Fruit fly (Drosophila melanogaster) whole organism, embryonic: ENCODE measurements around the gene Rbf.

Source experiments
- ATbp ChIP-seq: fragments of 200-800 bp; sonication (Bioruptor generic); optimal IDR thresholded peaks from 2 replicates; lab custom pipeline; 2017; ENCODE audit warnings: missing biosample characterization, mild to moderate bottlenecking, missing genetic modification characterization, missing genetic modification reagents
- Adf1 ChIP-seq: fragments of 200-800 bp; sonication (Bioruptor generic); IDR thresholded peaks from 2 replicates; pipeline ENCODE4 v1.3.6; 2022; ENCODE audit warnings: missing biosample characterization, missing genetic modification characterization
- Atf6 ChIP-seq: fragments of 200-800 bp; sonication (Bioruptor generic); IDR thresholded peaks from 2 replicates; pipeline ENCODE4 v1.3.6; 2022; ENCODE audit warnings: missing biosample characterization, missing genetic modification characterization
- CG12071 ChIP-seq: fragments of 200-800 bp; sonication (Bioruptor generic); optimal IDR thresholded peaks from 3 replicates; lab custom pipeline; 2018; ENCODE audit warnings: missing biosample characterization, mild to moderate bottlenecking, missing genetic modification characterization
- CG14050 ChIP-seq: fragments of 200-800 bp; sonication (Bioruptor generic); IDR thresholded peaks from 3 replicates; pipeline ENCODE4 v1.3.6; 2022; ENCODE audit warnings: missing biosample characterization, missing genetic modification characterization
- CG14667 ChIP-seq: fragments of 200-800 bp; sonication (Bioruptor generic); IDR thresholded peaks from 2 replicates; pipeline ENCODE4 v1.3.6; 2022; ENCODE audit warnings: missing biosample characterization, missing genetic modification characterization
- CG15269 ChIP-seq: fragments of 200-800 bp; sonication (Bioruptor generic); optimal IDR thresholded peaks from 2 replicates; lab custom pipeline; 2018; ENCODE audit warnings: missing biosample characterization, mild to moderate bottlenecking, missing genetic modification characterization, moderate library complexity
- CG1647 ChIP-seq: fragments of 200-800 bp; sonication (Bioruptor generic); optimal IDR thresholded peaks from 3 replicates; lab custom pipeline; 2016; ENCODE audit warnings: missing biosample characterization, missing genetic modification characterization
- CG17612 ChIP-seq: fragments of 200-800 bp; sonication (Bioruptor generic); IDR thresholded peaks from 2 replicates; pipeline ENCODE4 v1.3.6; 2022; ENCODE audit warnings: missing biosample characterization, missing genetic modification characterization
- CG17802 ChIP-seq: fragments of 200-800 bp; sonication (Bioruptor generic); optimal IDR thresholded peaks from 2 replicates; lab custom pipeline; 2018; ENCODE audit warnings: missing biosample characterization, mild to moderate bottlenecking, missing genetic modification characterization, moderate library complexity
- CG2678 ChIP-seq: fragments of 200-800 bp; sonication (Bioruptor generic); optimal IDR thresholded peaks from 3 replicates; lab custom pipeline; 2019; ENCODE audit warnings: missing biosample characterization, mild to moderate bottlenecking, missing genetic modification characterization, moderate library complexity
- CG2712 ChIP-seq: fragments of 200-800 bp; optimal IDR thresholded peaks from 3 replicates; lab custom pipeline; 2019; ENCODE audit warnings: missing biosample characterization, mild to moderate bottlenecking, missing genetic modification characterization, moderate library complexity
- CG31441 ChIP-seq: fragments of 200-800 bp; sonication (Bioruptor generic); IDR thresholded peaks from 2 replicates; pipeline ENCODE4 v1.3.6; 2022; ENCODE audit warnings: missing biosample characterization, missing genetic modification characterization
- CG3726 ChIP-seq: fragments of 200-800 bp; sonication (Bioruptor generic); IDR thresholded peaks from 3 replicates; pipeline ENCODE4, ENCODE4 v1.3.6; 2022; ENCODE audit warnings: missing biosample characterization, missing genetic modification characterization
- CG6654 ChIP-seq: fragments of 200-800 bp; sonication (Bioruptor generic); optimal IDR thresholded peaks from 2 replicates; lab custom pipeline; 2017; ENCODE audit warnings: missing biosample characterization, mild to moderate bottlenecking, missing genetic modification characterization
- CG6683 ChIP-seq: fragments of 200-800 bp; sonication (Bioruptor generic); optimal IDR thresholded peaks from 2 replicates; lab custom pipeline; 2017; ENCODE audit warnings: missing biosample characterization, mild to moderate bottlenecking, missing genetic modification characterization, missing genetic modification reagents
- CG6765 ChIP-seq: fragments of 200-800 bp; sonication (Bioruptor generic); optimal IDR thresholded peaks from 3 replicates; lab custom pipeline; 2017; ENCODE audit warnings: missing biosample characterization, mild to moderate bottlenecking, missing genetic modification characterization
- CG6813 ChIP-seq: fragments of 200-800 bp; sonication (Bioruptor generic); optimal IDR thresholded peaks from 2 replicates; lab custom pipeline; 2017; ENCODE audit warnings: missing biosample characterization, missing genetic modification characterization, mild to moderate bottlenecking, moderate library complexity, missing genetic modification reagents
- CG7839 ChIP-seq: fragments of 200-800 bp; sonication (Bioruptor generic); optimal IDR thresholded peaks from 3 replicates; lab custom pipeline; 2018; ENCODE audit warnings: missing biosample characterization, mild to moderate bottlenecking, missing genetic modification characterization, moderate library complexity
- CG7963 ChIP-seq: fragments of 200-800 bp; sonication (Bioruptor generic); IDR thresholded peaks from 3 replicates; pipeline ENCODE4 v1.3.6; 2022; ENCODE audit warnings: missing biosample characterization, missing genetic modification characterization; ENCODE audit not compliant: partially characterized antibody
- D19A ChIP-seq: fragments of 200-800 bp; optimal IDR thresholded peaks from 3 replicates; lab custom pipeline; 2019; ENCODE audit warnings: missing biosample characterization, mild to moderate bottlenecking, missing genetic modification characterization, moderate library complexity
- Dbx ChIP-seq: fragments of 200-800 bp; sonication (Bioruptor generic); IDR thresholded peaks from 3 replicates; pipeline ENCODE4 v1.3.6; 2022; ENCODE audit warnings: missing biosample characterization, missing genetic modification characterization
- Dip3 ChIP-seq: fragments of 200-800 bp; sonication (Bioruptor generic); optimal IDR thresholded peaks from 3 replicates; lab custom pipeline; 2016; ENCODE audit warnings: missing biosample characterization, missing genetic modification characterization
- Ets65A ChIP-seq: fragments of 200-800 bp; sonication (Bioruptor generic); peaks from one replicate; lab custom pipeline; 2016; ENCODE audit warnings: missing biosample characterization, missing genetic modification characterization
- GATAe ChIP-seq: fragments of 200-800 bp; sonication (Bioruptor generic); conservative IDR thresholded peaks from 2 replicates; pipeline ENCODE4 v1.3.6; 2022; ENCODE audit warnings: missing biosample characterization, missing genetic modification characterization
- H15 ChIP-seq: fragments of 200-800 bp; sonication (Bioruptor generic); IDR thresholded peaks from 3 replicates; pipeline ENCODE4 v1.3.6; 2022; ENCODE audit warnings: missing biosample characterization, missing genetic modification characterization
- Hand ChIP-seq: fragments of 200-800 bp; sonication (Bioruptor generic); optimal IDR thresholded peaks from 2 replicates; lab custom pipeline; 2017; ENCODE audit warnings: mild to moderate bottlenecking, missing biosample characterization, missing genetic modification reagents, missing genetic modification characterization
- Jarid2 ChIP-seq: fragments of 200-800 bp; sonication (Bioruptor generic); optimal IDR thresholded peaks from 3 replicates; lab custom pipeline; 2017; ENCODE audit warnings: mild to moderate bottlenecking, missing biosample characterization, missing genetic modification reagents, missing genetic modification characterization
- NK7.1 ChIP-seq: fragments of 200-800 bp; sonication (Bioruptor generic); optimal IDR thresholded peaks from 3 replicates; lab custom pipeline; 2016; ENCODE audit warnings: missing biosample characterization, missing genetic modification characterization
- Neu2 ChIP-seq: fragments of 200-800 bp; sonication (Bioruptor generic); optimal IDR thresholded peaks from 3 replicates; lab custom pipeline; 2016; ENCODE audit warnings: missing biosample characterization, missing genetic modification characterization, borderline replicate concordance
- Nf-YC ChIP-seq: fragments of 200-800 bp; optimal IDR thresholded peaks from 3 replicates; lab custom pipeline; 2019; ENCODE audit warnings: missing biosample characterization, mild to moderate bottlenecking, missing genetic modification characterization, moderate library complexity
- Side ChIP-seq: fragments of 200-800 bp; sonication (Bioruptor generic); optimal IDR thresholded peaks from 2 replicates; lab custom pipeline; 2016; ENCODE audit warnings: missing biosample characterization, missing genetic modification characterization
- Sry-δ ChIP-seq: fragments of 200-800 bp; sonication (Bioruptor generic); optimal IDR thresholded peaks from 2 replicates; lab custom pipeline; 2016; ENCODE audit warnings: missing biosample characterization, missing genetic modification characterization
- Xbp1 ChIP-seq: fragments of 200-800 bp; sonication (Bioruptor generic); optimal IDR thresholded peaks from 3 replicates; lab custom pipeline; 2016; ENCODE audit warnings: missing biosample characterization, mild to moderate bottlenecking, missing genetic modification characterization
- da ChIP-seq: fragments of 200-800 bp; sonication (Bioruptor generic); optimal IDR thresholded peaks from 2 replicates; lab custom pipeline; 2016; ENCODE audit warnings: missing biosample characterization, missing genetic modification characterization
- ewg ChIP-seq: fragments of 200-800 bp; sonication (Bioruptor generic); optimal IDR thresholded peaks from 3 replicates; lab custom pipeline; 2017; ENCODE audit warnings: mild to moderate bottlenecking, missing biosample characterization, missing genetic modification reagents, missing genetic modification characterization
- fd3F ChIP-seq: fragments of 200-800 bp; sonication (Bioruptor generic); optimal IDR thresholded peaks from 2 replicates; lab custom pipeline; 2018; ENCODE audit warnings: missing biosample characterization, mild to moderate bottlenecking, missing genetic modification characterization, moderate library complexity
- fd64A ChIP-seq: fragments of 200-800 bp; sonication (Bioruptor generic); optimal IDR thresholded peaks from 3 replicates; lab custom pipeline; 2018; ENCODE audit warnings: missing biosample characterization, mild to moderate bottlenecking, missing genetic modification characterization
- kni ChIP-seq: fragments of 200-800 bp; sonication (Bioruptor generic); optimal IDR thresholded peaks from 3 replicates; lab custom pipeline; 2017; ENCODE audit warnings: mild to moderate bottlenecking, missing biosample characterization, missing genetic modification reagents, missing genetic modification characterization
- knrl ChIP-seq: fragments of 200-800 bp; sonication (Bioruptor generic); IDR thresholded peaks from 3 replicates; pipeline ENCODE4 v1.3.6; 2022; ENCODE audit warnings: missing biosample characterization, missing genetic modification characterization; ENCODE audit not compliant: partially characterized antibody
- lab ChIP-seq: fragments of 200-800 bp; sonication (Bioruptor generic); optimal IDR thresholded peaks from 3 replicates; lab custom pipeline; 2017; ENCODE audit warnings: missing biosample characterization, missing genetic modification characterization, mild to moderate bottlenecking, moderate library complexity, missing genetic modification reagents
- nau ChIP-seq: fragments of 200-800 bp; sonication (Bioruptor generic); optimal IDR thresholded peaks from 3 replicates; lab custom pipeline; 2017; ENCODE audit warnings: missing biosample characterization, mild to moderate bottlenecking, missing genetic modification characterization, missing genetic modification reagents
- oc ChIP-seq: fragments of 200-800 bp; sonication (Bioruptor generic); optimal IDR thresholded peaks from 2 replicates; lab custom pipeline; 2018; ENCODE audit warnings: missing biosample characterization, mild to moderate bottlenecking, missing genetic modification characterization, moderate library complexity
- pros ChIP-seq: fragments of 200-800 bp; sonication (Bioruptor generic); optimal IDR thresholded peaks from 3 replicates; lab custom pipeline; 2019; ENCODE audit warnings: missing biosample characterization, mild to moderate bottlenecking, missing genetic modification characterization, moderate library complexity
- ranshi ChIP-seq: fragments of 200-800 bp; sonication (Bioruptor generic); IDR thresholded peaks from 2 replicates; pipeline ENCODE4 v1.3.6; 2022; ENCODE audit warnings: missing biosample characterization, missing genetic modification characterization
- scrt ChIP-seq: fragments of 200-800 bp; sonication (Bioruptor generic); optimal IDR thresholded peaks from 2 replicates; lab custom pipeline; 2018; ENCODE audit warnings: missing biosample characterization, mild to moderate bottlenecking, missing genetic modification characterization, moderate library complexity
- so ChIP-seq: fragments of 200-800 bp; sonication (Bioruptor generic); IDR thresholded peaks from 3 replicates; pipeline ENCODE4 v1.3.6; 2022; ENCODE audit warnings: missing biosample characterization, missing genetic modification characterization
- sug ChIP-seq: fragments of 200-800 bp; optimal IDR thresholded peaks from 2 replicates; lab custom pipeline; 2019; ENCODE audit warnings: missing biosample characterization, mild to moderate bottlenecking, missing genetic modification characterization, moderate library complexity
- tgo ChIP-seq: fragments of 200-800 bp; sonication (Bioruptor generic); IDR thresholded peaks from 3 replicates; pipeline ENCODE4 v1.3.6; 2022; ENCODE audit warnings: missing biosample characterization, missing genetic modification characterization
- usp ChIP-seq: fragments of >200 bp; optimal IDR thresholded peaks from 2 replicates; lab custom pipeline; 2017; ENCODE audit warnings: missing biosample characterization, missing genetic modification characterization
- zfh2 ChIP-seq: fragments of 200-800 bp; sonication (Bioruptor generic); optimal IDR thresholded peaks from 2 replicates; lab custom pipeline; 2016; ENCODE audit warnings: missing biosample characterization, missing genetic modification characterization

The Rbf gene

DNA sequence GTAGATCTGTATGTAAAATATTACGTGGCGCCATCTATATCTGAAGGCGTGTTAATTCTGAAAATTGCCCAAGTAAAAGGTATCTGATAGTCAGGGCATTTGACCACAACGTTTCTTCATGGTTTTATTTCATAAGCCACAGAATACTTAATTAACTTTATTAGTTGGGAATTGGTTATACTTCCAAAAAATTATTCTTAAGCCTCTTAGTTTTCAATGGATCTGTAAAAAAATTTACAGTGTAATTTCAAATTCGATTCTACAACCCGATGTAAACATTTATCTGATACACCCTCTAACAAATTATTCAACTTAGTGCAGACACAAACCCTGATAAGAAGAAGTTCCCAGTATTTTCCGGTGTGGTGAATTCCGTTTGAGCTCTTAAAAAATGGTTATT, 42.2 kb upstream of the Rbf start (continued):
- no peak for TF ChIP-seq CG2712
- peak; percentile 47; the same call in 1 of the 2 replicates for TF ChIP-seq CG31441
- peak; percentile 37 for TF ChIP-seq CG7839 (tag; lab: Kevin White, UChicago)
- no peak for TF ChIP-seq fd64A (GFP tag; lab: Kevin White, UChicago)
- no peak for TF ChIP-seq Side (GFP tag; lab: Kevin White, UChicago)
- no peak for TF ChIP-seq CG17612 (GFP tag; lab: Robert Waterston, UW)
- TF ChIP-seq CG6765, result no peak
- no peak for TF ChIP-seq Sry-δ (GFP tag; lab: Kevin White, UChicago)
- TF ChIP-seq CG3726, result no peak
- TF ChIP-seq da (GFP tag; lab: Kevin White, UChicago), result no peak
- no peak for TF ChIP-seq H15 (GFP tag; lab: Robert Waterston, UW)
- TF ChIP-seq zfh2 (GFP tag; lab: Kevin White, UChicago), result no peak
- no peak for TF ChIP-seq scrt (GFP tag; lab: Kevin White, UChicago)
- TF ChIP-seq nau, result no peak
- no peak for TF ChIP-seq Hand (GFP tag; lab: Kevin White, UChicago)
- no peak for TF ChIP-seq CG2678 (tag; lab: Kevin White, UChicago)
- no peak for TF ChIP-seq Neu2 (GFP tag; lab: Kevin White, UChicago)
- no peak for TF ChIP-seq CG1647
- TF ChIP-seq sug (tag; lab: Kevin White, UChicago), result no peak

- TF ChIP-seq Dip3 (no peak), Ets65A (GFP tag; lab: Kevin White, UChicago) (peak; percentile 43), CG7963 (GFP tag; lab: Robert Waterston, UW) (no peak), CG6654 (GFP tag; lab: Kevin White, UChicago) (no peak), fd3F (GFP tag; lab: Kevin White, UChicago) (no peak), usp (GFP tag; lab: Kevin White, UChicago) (no peak), Jarid2 (GFP tag; lab: Kevin White, UChicago) (no peak), D19A (tag; lab: Kevin White, UChicago) (no peak), CG6813 (peak; percentile 34), Dbx (GFP tag; lab: Robert Waterston, UW) (no peak), GATAe (no peak), CG12071 (GFP tag; lab: Kevin White, UChicago) (peak; percentile 22), so (GFP tag; lab: Robert Waterston, UW) (no peak), tgo (GFP tag; lab: Robert Waterston, UW) (no peak), pros (GFP tag; lab: Kevin White, UChicago) (no peak), Nf-YC (tag; lab: Kevin White, UChicago) (no peak), CG6683 (GFP tag; lab: Kevin White, UChicago) (no peak), Adf1 (GFP tag; lab: Robert Waterston, UW) (no peak), ATbp (GFP tag; lab: Kevin White, UChicago) (peak; percentile 27), kni (GFP tag; lab: Kevin White, UChicago) (no peak), CG17802 (tag; lab: Kevin White, UChicago) (no peak), oc (tag; lab: Kevin White, UChicago) (peak; percentile 9), Atf6 (GFP tag; lab: Robert Waterston, UW) (no peak), knrl (GFP tag; lab: Robert Waterston, UW) (no peak), ewg (GFP tag; lab: Kevin White, UChicago) (no peak), NK7.1 (GFP tag; lab: Kevin White, UChicago) (no peak), CG14667 (no peak), ranshi (GFP tag; lab: Robert Waterston, UW) (peak; percentile 16; the same call in 1 of the 2 replicates), Xbp1 (no peak), CG14050 (GFP tag; lab: Robert Waterston, UW) (no peak), CG15269 (tag; lab: Kevin White, UChicago) (no peak), lab (GFP tag; lab: Kevin White, UChicago) (peak; percentile 38)
These were observed 40.7 kb upstream of the Rbf start for dm6 chrX:841941-842340.
